Fruit fly (Drosophila melanogaster): ENCODE results near the gene TpnC73F.

Gene TpnC73F

dm6 chr3L:17012017-17012719, 33.7 kb upstream of the TpnC73F start, which contains the start of gene CG3764 (continued):
- TF ChIP-seq rib (GFP tag; IDR thresholded peaks at IDR 0.05) (peak; percentile 94), tgo (GFP tag; IDR thresholded peaks at IDR 0.05) (peak; percentile 54), CG17829 (tag; optimal IDR thresholded peaks at IDR 0.05) (peak; percentile 76), odd (GFP tag; optimal IDR thresholded peaks at IDR 0.05) (peak; percentile 89), Sox102F (GFP tag; optimal IDR thresholded peaks at IDR 0.05) (peak; percentile 46), TFAM (GFP tag; optimal IDR thresholded peaks at IDR 0.05) (peak; percentile 71), tna (GFP tag; IDR thresholded peaks at IDR 0.05; ENCODE audit: partially characterized antibody) (no peak; the same call in 1 of the 2 replicates), Fer2 (tag; optimal IDR thresholded peaks at IDR 0.05) (peak; percentile 67), CG18011 (GFP tag; optimal IDR thresholded peaks at IDR 0.05) (peak; percentile 46), wek (GFP tag; optimal IDR thresholded peaks at IDR 0.05) (peak; percentile 92), br (optimal IDR thresholded peaks at IDR 0.05) (no peak), Jarid2 (GFP tag; optimal IDR thresholded peaks at IDR 0.05) (peak; percentile 56), Usf (GFP tag; optimal IDR thresholded peaks at IDR 0.05) (peak; percentile 34), gsb-n (tag; optimal IDR thresholded peaks at IDR 0.05) (peak; percentile 44), HHEX (GFP tag; optimal IDR thresholded peaks at IDR 0.05) (peak; percentile 92), Six4 (GFP tag; optimal IDR thresholded peaks at IDR 0.05) (peak; percentile 52), z (GFP tag; IDR thresholded peaks at IDR 0.05) (peak; percentile 45; the same call in 1 of the 3 replicates), ATbp (GFP tag; optimal IDR thresholded peaks at IDR 0.05) (peak; percentile 91), CG17359 (tag; optimal IDR thresholded peaks at IDR 0.05) (peak; percentile 86), shn (GFP tag; optimal IDR thresholded peaks at IDR 0.05) (peak; percentile 60), Xbp1 (GFP tag; optimal IDR thresholded peaks at IDR 0.05) (peak; percentile 56), zen2 (GFP tag; IDR thresholded peaks at IDR 0.05; ENCODE audit: partially characterized antibody) (no peak), Oaz (GFP tag; IDR thresholded peaks at IDR 0.05) (0 out of 2 replicates have a peak, but pooled peaks have one; percentile 37), CG13775 (GFP tag; optimal IDR thresholded peaks at IDR 0.05) (peak; percentile 50), CG2875 (GFP tag; optimal IDR thresholded peaks at IDR 0.05) (peak; percentile 87), NfI (GFP tag; optimal IDR thresholded peaks at IDR 0.05) (peak; percentile 85), tap (tag; optimal IDR thresholded peaks at IDR 0.05) (peak; percentile 76), gro (GFP tag; optimal IDR thresholded peaks at IDR 0.05) (peak; percentile 83), CG4328 (GFP tag; optimal IDR thresholded peaks at IDR 0.05) (peak; percentile 90), Gsc (GFP tag; IDR thresholded peaks at IDR 0.05) (no peak), ind (GFP tag; optimal IDR thresholded peaks at IDR 0.05) (peak; percentile 41), Antp (GFP tag; optimal IDR thresholded peaks at IDR 0.05) (peak; percentile 63), Doc3 (GFP tag; IDR thresholded peaks at IDR 0.05; ENCODE audit: partially characterized antibody) (no peak), CG30403 (GFP tag; optimal IDR thresholded peaks at IDR 0.05) (peak; percentile 40), org-1 (GFP tag; optimal IDR thresholded peaks at IDR 0.05) (peak; percentile 58), Nf-YC (tag; optimal IDR thresholded peaks at IDR 0.05) (peak; percentile 78), CG8359 (GFP tag; optimal IDR thresholded peaks at IDR 0.05; ENCODE audit: borderline replicate concordance) (peak; percentile 66), gcm (GFP tag; optimal IDR thresholded peaks at IDR 0.05) (peak; percentile 74), Trl (optimal IDR thresholded peaks at IDR 0.05) (peak; percentile 79 to 95), Trl (GFP tag; optimal IDR thresholded peaks at IDR 0.05) (peak; percentile 79), croc (GFP tag; conservative IDR thresholded peaks at IDR 0.05) (no peak; the same call in 2 of the 3 replicates), CG16815 (GFP tag; optimal IDR thresholded peaks at IDR 0.05) (no peak), CG34376 (GFP tag; optimal IDR thresholded peaks at IDR 0.05) (peak; percentile 95), amos (GFP tag; IDR thresholded peaks at IDR 0.05; ENCODE audit: partially characterized antibody) (peak; percentile 45; the same call in 1 of the 2 replicates), CG3995 (GFP tag; optimal IDR thresholded peaks at IDR 0.05) (peak; percentile 54), CG11696 (GFP tag; IDR thresholded peaks at IDR 0.05) (0 out of 2 replicates have a peak, but pooled peaks have one; percentile 6), chinmo (GFP tag; IDR thresholded peaks at IDR 0.05; ENCODE audit: partially characterized antibody) (peak; percentile 99), Scr (GFP tag; IDR thresholded peaks at IDR 0.05; ENCODE audit: partially characterized antibody) (peak; percentile 44; the same call in 1 of the 2 replicates)
